Worm (Caenorhabditis elegans) whole organism, late embryonic: Measurements from ENCODE around the gene C04E7.1.
"Not testable (repeated sequence)": the region's sequence is repeated elsewhere in the genome, so short reads cannot be mapped to it uniquely, and the experiment has no call there.

Experiments
- F13H6.1 ChIP-seq: sonication (generic microtip); optimal IDR thresholded peaks from 2 replicates; lab custom pipeline; 2016; ENCODE audit warnings: missing genetic modification characterization, missing compliant biosample characterization
- K09A11.1 ChIP-seq: sonication (generic microtip); optimal IDR thresholded peaks from 2 replicates; lab custom pipeline; 2017; ENCODE audit warnings: antibody characterized with exemption, mild to moderate bottlenecking, missing genetic modification characterization, missing compliant biosample characterization; ENCODE audit not compliant: insufficient read depth
- T23F11.4 ChIP-seq: fragments of 200-800 bp; sonication (Bioruptor generic); optimal IDR thresholded peaks from 2 replicates; lab custom pipeline; 2018; ENCODE audit warnings: mild to moderate bottlenecking, missing genetic modification characterization, missing compliant biosample characterization
- ceh-14 ChIP-seq: sonication (generic microtip); optimal IDR thresholded peaks from 2 replicates; lab custom pipeline; 2016; ENCODE audit warnings: missing genotype, missing genetic modification characterization, missing compliant biosample characterization
- ceh-18 ChIP-seq: sonication (generic microtip); optimal IDR thresholded peaks from 2 replicates; lab custom pipeline; 2016; ENCODE audit warnings: missing genetic modification characterization, missing compliant biosample characterization
- ceh-24 ChIP-seq: sonication (generic microtip); optimal IDR thresholded peaks from 2 replicates; lab custom pipeline; 2016; ENCODE audit warnings: mild to moderate bottlenecking, missing genetic modification characterization, missing compliant biosample characterization
- ceh-31 ChIP-seq: sonication (generic microtip); optimal IDR thresholded peaks from 2 replicates; lab custom pipeline; 2016; ENCODE audit warnings: missing genetic modification characterization, missing compliant biosample characterization
- ceh-34 ChIP-seq: sonication (generic microtip); optimal IDR thresholded peaks from 2 replicates; lab custom pipeline; 2016; ENCODE audit warnings: mild to moderate bottlenecking, missing genetic modification characterization, missing compliant biosample characterization
- ceh-45 ChIP-seq: fragments of 200-800 bp; sonication (Bioruptor generic); IDR thresholded peaks from 2 replicates; pipeline ENCODE4 v1.3.6; 2022; ENCODE audit warnings: missing genetic modification reagents, missing genetic modification characterization, missing compliant biosample characterization
- ceh-48 ChIP-seq: sonication (generic microtip); optimal IDR thresholded peaks from 2 replicates; lab custom pipeline; 2016; ENCODE audit warnings: missing genetic modification characterization, inconsistent platforms, missing compliant biosample characterization
- ceh-9 ChIP-seq: sonication (generic microtip); optimal IDR thresholded peaks from 2 replicates; lab custom pipeline; 2016; ENCODE audit warnings: mild to moderate bottlenecking, missing genetic modification characterization, inconsistent platforms, missing compliant biosample characterization
- che-1 ChIP-seq: sonication (generic microtip); optimal IDR thresholded peaks from 2 replicates; lab custom pipeline; 2016; ENCODE audit warnings: mild to moderate bottlenecking, missing genetic modification characterization, missing compliant biosample characterization
- elt-4 ChIP-seq: sonication (generic microtip); optimal IDR thresholded peaks from 2 replicates; lab custom pipeline; 2016; ENCODE audit warnings: missing genetic modification characterization, missing compliant biosample characterization
- ets-4 ChIP-seq: sonication (generic microtip); optimal IDR thresholded peaks from 2 replicates; lab custom pipeline; 2016; ENCODE audit warnings: missing genetic modification characterization, missing compliant biosample characterization
- fkh-6 ChIP-seq: sonication (generic microtip); optimal IDR thresholded peaks from 2 replicates; lab custom pipeline; 2016; ENCODE audit warnings: missing genetic modification characterization, missing compliant biosample characterization
- gmeb-2 ChIP-seq: sonication (generic microtip); optimal IDR thresholded peaks from 2 replicates; lab custom pipeline; 2016; ENCODE audit warnings: missing genetic modification characterization, inconsistent platforms, missing compliant biosample characterization
- hlh-15 ChIP-seq: sonication (generic microtip); optimal IDR thresholded peaks from 2 replicates; lab custom pipeline; 2016; ENCODE audit warnings: missing genetic modification characterization, missing compliant biosample characterization
- hlh-30 ChIP-seq: sonication (generic microtip); optimal IDR thresholded peaks from 2 replicates; lab custom pipeline; 2017; ENCODE audit warnings: antibody characterized with exemption, missing genetic modification characterization, missing compliant biosample characterization; ENCODE audit not compliant: insufficient read depth
- lim-6 ChIP-seq: sonication (generic microtip); optimal IDR thresholded peaks from 2 replicates; lab custom pipeline; 2016; ENCODE audit warnings: missing genetic modification characterization, missing compliant biosample characterization
- madf-2 ChIP-seq: sonication (generic microtip); optimal IDR thresholded peaks from 2 replicates; lab custom pipeline; 2017; ENCODE audit warnings: missing genetic modification characterization, missing compliant biosample characterization
- nfya-1 ChIP-seq: sonication (generic microtip); optimal IDR thresholded peaks from 2 replicates; lab custom pipeline; 2017; ENCODE audit warnings: missing genetic modification characterization, mild to moderate bottlenecking, missing compliant biosample characterization, antibody characterized with exemption, moderate library complexity
- nhr-232 ChIP-seq: sonication (generic microtip); optimal IDR thresholded peaks from 2 replicates; lab custom pipeline; 2016; ENCODE audit warnings: missing genetic modification characterization, missing compliant biosample characterization
- npax-4 ChIP-seq: sonication (generic microtip); optimal IDR thresholded peaks from 2 replicates; lab custom pipeline; 2016; ENCODE audit warnings: missing genetic modification characterization, missing compliant biosample characterization
- pha-4 ChIP-seq: fragments of 150-350 bp; optimal IDR thresholded peaks from 2 replicates; lab custom pipeline; 2018; ENCODE audit warnings: missing biosample characterization, missing genetic modification reagents, missing genetic modification characterization
- pqm-1 ChIP-seq: sonication (generic microtip); optimal IDR thresholded peaks from 2 replicates; lab custom pipeline; 2016; ENCODE audit warnings: missing genetic modification characterization, missing compliant biosample characterization
- sdc-2 ChIP-seq: sonication (generic microtip); optimal IDR thresholded peaks from 2 replicates; lab custom pipeline; 2016; ENCODE audit warnings: missing genotype, missing genetic modification characterization, missing compliant biosample characterization
- sox-2 ChIP-seq: fragments of 200-800 bp; sonication (Bioruptor generic); IDR thresholded peaks from 2 replicates; pipeline ENCODE4 v1.3.6; 2022; ENCODE audit warnings: missing genetic modification reagents, missing genetic modification characterization, missing compliant biosample characterization
- tbx-2 ChIP-seq: sonication (generic microtip); optimal IDR thresholded peaks from 2 replicates; lab custom pipeline; 2016; ENCODE audit warnings: missing genetic modification characterization, missing compliant biosample characterization
- tbx-7 ChIP-seq: sonication (generic microtip); optimal IDR thresholded peaks from 2 replicates; lab custom pipeline; 2016; ENCODE audit warnings: missing genotype, missing genetic modification characterization, missing compliant biosample characterization
- unc-3 ChIP-seq, 2 experiments: fragments of 200-800 bp in 1 of 2; sonication (Bioruptor generic) in 1 of 2; sonication (generic microtip) in 1 of 2; conservative IDR thresholded peaks in 1 of 2; optimal IDR thresholded peaks in 1 of 2; 2 replicates each; pipeline versions ENCODE4 v1.3.6 to Lab custom; 2016 to 2022; ENCODE audit warnings: missing compliant biosample characterization in 2 of 2, missing genetic modification characterization in 2 of 2, missing genetic modification reagents in 1 of 2
- unc-42 ChIP-seq: sonication (generic microtip); optimal IDR thresholded peaks from 2 replicates; lab custom pipeline; 2016; ENCODE audit warnings: missing genotype, missing genetic modification characterization, missing compliant biosample characterization
- unc-55 ChIP-seq: sonication (generic microtip); optimal IDR thresholded peaks from 2 replicates; lab custom pipeline; 2017; ENCODE audit warnings: missing biosample characterization, missing genetic modification reagents, missing genetic modification characterization

C04E7.1 gene

DNA sequence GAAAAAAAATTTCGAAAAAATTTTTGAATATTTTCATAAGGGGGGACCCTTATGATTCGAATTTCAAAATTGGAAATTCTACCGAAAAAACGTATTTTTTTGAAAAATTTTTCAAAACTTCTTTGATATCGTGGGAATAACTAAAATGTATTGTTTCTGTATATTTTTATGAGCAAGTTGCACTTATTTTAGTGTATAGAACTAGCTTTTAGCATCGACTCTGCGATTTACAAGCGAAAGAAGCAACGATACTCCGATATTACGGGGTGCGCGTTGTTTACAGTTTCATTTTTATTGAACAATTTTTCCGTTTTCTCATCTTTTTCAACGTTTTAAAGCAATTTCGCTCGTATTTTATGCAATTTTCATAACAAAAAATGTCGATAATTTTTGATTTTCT, 35.7 kb upstream of the C04E7.1 start, which contains the start of gene M02E1.3:
Gene M02E1.3, plus strand, starts transcription at position 301 of the 400 bp plus-strand sequence.
- TF ChIP-seq ceh-14, madf-2, lim-6 (tag; lab: Kevin White, UChicago): not testable (repeated sequence)

- TF ChIP-seq ets-4 (tag; lab: Kevin White, UChicago) (no peak), ceh-14 (tag; lab: Kevin White, UChicago) (peak; percentile 48), unc-42 (peak; percentile 32), ceh-18 (tag; lab: Kevin White, UChicago) (peak; percentile 45), ceh-34 (tag; lab: Kevin White, UChicago) (no peak), tbx-2 (tag; lab: Kevin White, UChicago) (peak; percentile 18), hlh-30 (tag; lab: Kevin White, UChicago) (peak; percentile 39), unc-55 (no peak), ceh-24 (tag; lab: Kevin White, UChicago) (no peak), nfya-1 (tag; lab: Kevin White, UChicago) (peak; percentile 50), ceh-31 (tag; lab: Kevin White, UChicago) (peak; percentile 45)
Observed at ce11 chrX:324021-324420, 33.9 kb upstream of the C04E7.1 start.

- peak; percentile 88 for TF ChIP-seq ceh-48 (tag; lab: Kevin White, UChicago)
- no peak for TF ChIP-seq fkh-6 (tag; lab: Kevin White, UChicago)
Observed at ce11 chrX:325597-326161, 32.2 kb upstream of the C04E7.1 start, which contains the start of gene M02E1.1. Gene M02E1.1, plus strand, starts transcription at chrX:326111.

- TF ChIP-seq pha-4 (tag; lab: Kevin White, UChicago) (no peak), ceh-31 (tag; lab: Kevin White, UChicago) (no peak), F13H6.1 (tag; lab: Kevin White, UChicago) (no peak), ceh-9 (no peak)
Observed at ce11 chrX:328736-329135, 29.2 kb upstream of the C04E7.1 start.

ce11 chrX:332643-333042, 25.2 kb upstream of the C04E7.1 start:
- no peak for TF ChIP-seq ceh-34 (tag; lab: Kevin White, UChicago)
- no peak for TF ChIP-seq gmeb-2
- TF ChIP-seq ceh-31 (tag; lab: Kevin White, UChicago), result no peak

- TF ChIP-seq hlh-15 (tag; lab: Kevin White, UChicago) (no peak), npax-4 (tag; lab: Kevin White, UChicago) (no peak), F13H6.1 (tag; lab: Kevin White, UChicago) (no peak), elt-4 (tag; lab: Kevin White, UChicago) (no peak), nhr-232 (tag; lab: Kevin White, UChicago) (no peak), unc-55 (no peak), K09A11.1 (no peak), sox-2 (GFP tag; lab: Robert Waterston, UW) (no peak), tbx-7 (no peak), T23F11.4 (GFP tag; lab: Kevin White, UChicago) (no peak), sdc-2 (tag; lab: Kevin White, UChicago) (no peak), che-1 (tag; lab: Kevin White, UChicago) (no peak), pqm-1 (tag; lab: Kevin White, UChicago) (no peak), unc-3 (GFP tag; conservative IDR thresholded peaks at IDR 0.05; lab: Robert Waterston, UW) (no peak), unc-3 (tag; optimal IDR thresholded peaks at IDR 0.05; lab: Kevin White, UChicago) (no peak), hlh-30 (tag; lab: Kevin White, UChicago) (no peak), ceh-45 (GFP tag; lab: Robert Waterston, UW) (no peak), ceh-48 (tag; lab: Kevin White, UChicago) (no peak)
Observed at ce11 chrX:334452-334851, 23.4 kb upstream of the C04E7.1 start.
